Fruit fly (Drosophila melanogaster) whole organism, embryonic: Measurements from ENCODE around the gene CG2865.

Experiments used
- Abd-B ChIP-seq: fragments of 200-800 bp; sonication (Bioruptor generic); optimal IDR thresholded peaks from 2 replicates; lab custom pipeline; 2018; ENCODE audit warnings: missing biosample characterization, mild to moderate bottlenecking, missing genetic modification characterization, moderate library complexity
- CG10431 ChIP-seq: fragments of 200-800 bp; sonication (Bioruptor generic); optimal IDR thresholded peaks from 3 replicates; lab custom pipeline; 2018; ENCODE audit warnings: missing biosample characterization, mild to moderate bottlenecking, missing genetic modification characterization
- CG10565 ChIP-seq: fragments of 200-800 bp; sonication (Bioruptor generic); optimal IDR thresholded peaks from 3 replicates; lab custom pipeline; 2016; ENCODE audit warnings: missing biosample characterization, mild to moderate bottlenecking, missing genetic modification characterization
- CG12104 ChIP-seq: fragments of 200-800 bp; sonication (Bioruptor generic); optimal IDR thresholded peaks from 3 replicates; lab custom pipeline; 2016; ENCODE audit warnings: missing biosample characterization, missing genetic modification characterization
- CG13624 ChIP-seq: fragments of 200-800 bp; sonication (Bioruptor generic); optimal IDR thresholded peaks from 2 replicates; lab custom pipeline; 2016; ENCODE audit warnings: missing biosample characterization, missing genetic modification characterization
- CG14050 ChIP-seq: fragments of 200-800 bp; sonication (Bioruptor generic); IDR thresholded peaks from 3 replicates; pipeline ENCODE4 v1.3.6; 2022; ENCODE audit warnings: missing biosample characterization, missing genetic modification characterization
- CG1529 ChIP-seq: fragments of 200-800 bp; sonication (Bioruptor generic); optimal IDR thresholded peaks from 3 replicates; lab custom pipeline; 2018; ENCODE audit warnings: missing biosample characterization, missing genetic modification characterization
- CG17829 ChIP-seq: fragments of 200-800 bp; optimal IDR thresholded peaks from 2 replicates; lab custom pipeline; 2019; ENCODE audit warnings: missing biosample characterization, mild to moderate bottlenecking, missing genetic modification characterization, moderate library complexity
- CG31441 ChIP-seq: fragments of 200-800 bp; sonication (Bioruptor generic); IDR thresholded peaks from 2 replicates; pipeline ENCODE4 v1.3.6; 2022; ENCODE audit warnings: missing biosample characterization, missing genetic modification characterization
- CG32532 ChIP-seq: fragments of 200-800 bp; sonication (Bioruptor generic); IDR thresholded peaks from 2 replicates; pipeline ENCODE4 v1.3.6; 2022; ENCODE audit warnings: missing biosample characterization, missing genetic modification characterization
- CG32772 ChIP-seq: fragments of 200-800 bp; sonication (Bioruptor generic); IDR thresholded peaks from 2 replicates; pipeline ENCODE4 v1.3.6; 2022; ENCODE audit warnings: missing biosample characterization, missing genetic modification characterization
- CG3407 ChIP-seq: fragments of 200-800 bp; sonication (Bioruptor generic); optimal IDR thresholded peaks from 2 replicates; lab custom pipeline; 2018; ENCODE audit warnings: missing biosample characterization, mild to moderate bottlenecking, missing genetic modification characterization
- CG34376 ChIP-seq: fragments of 200-800 bp; sonication (Bioruptor generic); optimal IDR thresholded peaks from 2 replicates; lab custom pipeline; 2018; ENCODE audit warnings: missing biosample characterization, mild to moderate bottlenecking, missing genetic modification characterization
- CG6254 ChIP-seq: fragments of 200-800 bp; sonication (Bioruptor generic); optimal IDR thresholded peaks from 3 replicates; lab custom pipeline; 2017; ENCODE audit warnings: mild to moderate bottlenecking, missing biosample characterization, missing genetic modification reagents, missing genetic modification characterization
- CG6854 ChIP-seq: fragments of 200-800 bp; sonication (Bioruptor generic); optimal IDR thresholded peaks from 3 replicates; lab custom pipeline; 2017; ENCODE audit warnings: missing biosample characterization, mild to moderate bottlenecking, missing genetic modification characterization
- CG9876 ChIP-seq: fragments of 200-800 bp; sonication (Bioruptor generic); optimal IDR thresholded peaks from 2 replicates; lab custom pipeline; 2016; ENCODE audit warnings: missing biosample characterization, missing genetic modification characterization
- CG9932 ChIP-seq: fragments of 200-800 bp; sonication (Bioruptor generic); IDR thresholded peaks from 2 replicates; pipeline ENCODE4 v1.3.6; 2022; ENCODE audit warnings: missing biosample characterization, missing genetic modification characterization
- Chrac-16 ChIP-seq: fragments of 200-800 bp; sonication (Bioruptor generic); optimal IDR thresholded peaks from 3 replicates; lab custom pipeline; 2016; ENCODE audit warnings: missing biosample characterization, missing genetic modification characterization
- CrebB ChIP-seq: fragments of 200-800 bp; sonication (Bioruptor generic); optimal IDR thresholded peaks from 3 replicates; lab custom pipeline; 2018; ENCODE audit warnings: missing biosample characterization, mild to moderate bottlenecking, missing genetic modification characterization
- Elba2 ChIP-seq: fragments of 200-800 bp; sonication (Bioruptor generic); optimal IDR thresholded peaks from 3 replicates; lab custom pipeline; 2016; ENCODE audit warnings: missing biosample characterization, missing genetic modification characterization
- H2.0 ChIP-seq: fragments of 200-800 bp; sonication (Bioruptor generic); IDR thresholded peaks from 2 replicates; pipeline ENCODE4 v1.3.6; 2022; ENCODE audit warnings: missing biosample characterization, missing genetic modification characterization
- HLH3B ChIP-seq: fragments of 200-800 bp; sonication (Bioruptor generic); IDR thresholded peaks from 2 replicates; pipeline ENCODE4 v1.3.6; 2022; ENCODE audit warnings: missing biosample characterization, missing genetic modification characterization
- Hmx ChIP-seq: fragments of 200-800 bp; sonication (Bioruptor generic); optimal IDR thresholded peaks from 2 replicates; lab custom pipeline; 2016; ENCODE audit warnings: missing biosample characterization, missing genetic modification characterization
- Hr39 ChIP-seq: fragments of >200 bp; optimal IDR thresholded peaks from 2 replicates; lab custom pipeline; 2017
- NfI ChIP-seq: fragments of 200-800 bp; sonication (Bioruptor generic); optimal IDR thresholded peaks from 3 replicates; lab custom pipeline; 2018; ENCODE audit warnings: missing biosample characterization, mild to moderate bottlenecking, missing genetic modification characterization, moderate library complexity
- Side ChIP-seq: fragments of 200-800 bp; sonication (Bioruptor generic); optimal IDR thresholded peaks from 2 replicates; lab custom pipeline; 2016; ENCODE audit warnings: missing biosample characterization, missing genetic modification characterization
- Trl ChIP-seq, 3 experiments: fragments of >200 bp in 2 of 3; fragments of 200-800 bp in 1 of 3; sonication (Bioruptor generic) in 1 of 3; optimal IDR thresholded peaks; 2 replicates in 1 of 3; 3 replicates in 2 of 3; lab custom pipeline; 2016 to 2017; ENCODE audit warnings: missing biosample characterization in 1 of 3, missing genetic modification characterization in 1 of 3
- ap ChIP-seq: fragments of 200-800 bp; sonication (Bioruptor generic); IDR thresholded peaks from 2 replicates; pipeline ENCODE4 v1.3.6; 2022; ENCODE audit warnings: missing biosample characterization, missing genetic modification characterization
- ato ChIP-seq: fragments of 200-800 bp; sonication (Bioruptor generic); IDR thresholded peaks from 2 replicates; pipeline ENCODE4 v1.3.6; 2022; ENCODE audit warnings: missing biosample characterization, missing genetic modification characterization; ENCODE audit not compliant: partially characterized antibody
- chm ChIP-seq: fragments of 200-800 bp; sonication (Bioruptor generic); IDR thresholded peaks from 2 replicates; pipeline ENCODE4 v1.3.6; 2022; ENCODE audit warnings: missing biosample characterization, missing genetic modification characterization
- crol ChIP-seq: fragments of 200-800 bp; sonication (Bioruptor generic); IDR thresholded peaks from 2 replicates; pipeline ENCODE4 v1.3.6; 2022; ENCODE audit warnings: missing biosample characterization, missing genetic modification characterization
- crp ChIP-seq, 2 experiments: fragments of 200-800 bp; sonication (Bioruptor generic); optimal IDR thresholded peaks; 2 replicates in 1 of 2; 3 replicates in 1 of 2; lab custom pipeline; 2017; ENCODE audit warnings: missing biosample characterization in 2 of 2, missing genetic modification characterization in 2 of 2, mild to moderate bottlenecking in 1 of 2, moderate library complexity in 1 of 2
- dysf ChIP-seq: fragments of 200-800 bp; sonication (Bioruptor generic); IDR thresholded peaks from 3 replicates; pipeline ENCODE4 v1.3.6; 2022; ENCODE audit warnings: missing biosample characterization, missing genetic modification characterization
- ems ChIP-seq: fragments of 200-800 bp; sonication (Bioruptor generic); optimal IDR thresholded peaks from 3 replicates; lab custom pipeline; 2016; ENCODE audit warnings: missing biosample characterization, missing genetic modification characterization
- ewg ChIP-seq: fragments of 200-800 bp; sonication (Bioruptor generic); optimal IDR thresholded peaks from 3 replicates; lab custom pipeline; 2017; ENCODE audit warnings: mild to moderate bottlenecking, missing biosample characterization, missing genetic modification reagents, missing genetic modification characterization
- fd96Cb ChIP-seq: fragments of 200-800 bp; sonication (Bioruptor generic); optimal IDR thresholded peaks from 2 replicates; lab custom pipeline; 2018; ENCODE audit warnings: missing biosample characterization, mild to moderate bottlenecking, missing genetic modification characterization, moderate library complexity
- gsb ChIP-seq: fragments of 200-800 bp; sonication (Bioruptor generic); IDR thresholded peaks from 2 replicates; pipeline ENCODE4 v1.3.6; 2022; ENCODE audit warnings: missing biosample characterization, missing genetic modification characterization
- insv ChIP-seq, 2 experiments: fragments of 200-800 bp; sonication (Bioruptor generic); optimal IDR thresholded peaks; 3 replicates each; lab custom pipeline; 2016 to 2018; ENCODE audit warnings: missing biosample characterization in 2 of 2, missing genetic modification characterization in 2 of 2
- ken ChIP-seq: fragments of 200-800 bp; sonication (Bioruptor generic); IDR thresholded peaks from 3 replicates; pipeline ENCODE4 v1.3.6; 2022; ENCODE audit warnings: missing biosample characterization, missing genetic modification characterization
- lab ChIP-seq: fragments of 200-800 bp; sonication (Bioruptor generic); optimal IDR thresholded peaks from 3 replicates; lab custom pipeline; 2017; ENCODE audit warnings: missing biosample characterization, missing genetic modification characterization, mild to moderate bottlenecking, moderate library complexity, missing genetic modification reagents
- lola ChIP-seq, 3 experiments: fragments of >200 bp in 2 of 3; fragments of 200-800 bp in 1 of 3; sonication (Bioruptor generic) in 1 of 3; optimal IDR thresholded peaks; 2 replicates each; lab custom pipeline; 2017 to 2019; ENCODE audit warnings: missing biosample characterization in 3 of 3, missing genetic modification characterization in 3 of 3, mild to moderate bottlenecking in 1 of 3, moderate library complexity in 1 of 3
- maf-S ChIP-seq: fragments of 200-800 bp; sonication (Bioruptor generic); optimal IDR thresholded peaks from 2 replicates; lab custom pipeline; 2016; ENCODE audit warnings: missing biosample characterization, missing genetic modification characterization
- pros ChIP-seq: fragments of 200-800 bp; sonication (Bioruptor generic); optimal IDR thresholded peaks from 3 replicates; lab custom pipeline; 2019; ENCODE audit warnings: missing biosample characterization, mild to moderate bottlenecking, missing genetic modification characterization, moderate library complexity
- sd ChIP-seq: fragments of 200-800 bp; sonication (Bioruptor generic); optimal IDR thresholded peaks from 3 replicates; lab custom pipeline; 2018; ENCODE audit warnings: missing biosample characterization, mild to moderate bottlenecking, missing genetic modification characterization, moderate library complexity
- seq ChIP-seq: fragments of 200-800 bp; sonication (Bioruptor generic); IDR thresholded peaks from 2 replicates; pipeline ENCODE4 v1.3.6; 2022; ENCODE audit warnings: missing biosample characterization, missing genetic modification characterization
- sim ChIP-seq: fragments of 200-800 bp; sonication (Bioruptor generic); IDR thresholded peaks from 2 replicates; pipeline ENCODE4 v1.3.6; 2022; ENCODE audit warnings: missing biosample characterization, missing genetic modification characterization
- slbo ChIP-seq: fragments of 200-800 bp; sonication (Bioruptor generic); IDR thresholded peaks from 2 replicates; pipeline ENCODE4 v1.3.6; 2022; ENCODE audit warnings: missing biosample characterization, missing genetic modification characterization
- tna ChIP-seq: fragments of 200-800 bp; sonication (Bioruptor generic); IDR thresholded peaks from 2 replicates; pipeline ENCODE4 v1.3.6; 2022; ENCODE audit warnings: missing biosample characterization, missing genetic modification characterization; ENCODE audit not compliant: partially characterized antibody
- wdn ChIP-seq: fragments of 200-800 bp; sonication (Bioruptor generic); IDR thresholded peaks from 2 replicates; pipeline ENCODE4 v1.3.6; 2022; ENCODE audit warnings: missing biosample characterization, missing genetic modification characterization

CG2865 gene

DNA sequence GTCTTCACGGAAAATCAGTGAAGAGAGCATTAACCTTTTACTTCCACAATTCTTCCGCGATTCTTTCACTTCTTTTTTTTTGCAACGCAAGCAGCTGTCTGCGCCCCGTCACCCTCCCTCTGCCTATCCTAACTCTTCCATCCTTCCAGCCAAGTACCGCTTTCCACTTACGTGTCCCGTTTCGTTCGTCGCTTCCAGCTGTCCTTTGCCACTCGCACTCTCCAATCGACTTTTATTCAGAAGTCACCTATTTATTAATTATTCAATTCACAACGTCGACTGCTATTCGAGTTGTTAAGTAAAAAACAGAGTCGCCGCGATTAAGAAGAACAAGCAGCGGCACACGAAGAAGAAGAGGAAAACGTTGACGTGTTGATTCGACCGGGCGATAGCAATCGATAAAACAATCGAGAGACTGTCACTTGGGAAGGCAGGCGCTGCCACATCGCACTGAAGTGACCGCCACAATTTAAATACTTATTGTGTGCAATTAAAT is 18.5 kb downstream of the CG2865 start, which contains the start of gene Grp170 (continued):
- TF ChIP-seq lola (GFP tag; optimal IDR thresholded peaks at IDR 0.05; lab: Kevin White, UChicago) (no peak), gsb (GFP tag; lab: Robert Waterston, UW) (no peak), CG31441 (GFP tag; lab: Robert Waterston, UW) (no peak), crol (peak; percentile 94), wdn (GFP tag; lab: Robert Waterston, UW) (no peak), sim (GFP tag; lab: Robert Waterston, UW) (no peak), NfI (GFP tag; lab: Kevin White, UChicago) (no peak), lab (GFP tag; lab: Kevin White, UChicago) (peak; percentile 12)

DNA sequence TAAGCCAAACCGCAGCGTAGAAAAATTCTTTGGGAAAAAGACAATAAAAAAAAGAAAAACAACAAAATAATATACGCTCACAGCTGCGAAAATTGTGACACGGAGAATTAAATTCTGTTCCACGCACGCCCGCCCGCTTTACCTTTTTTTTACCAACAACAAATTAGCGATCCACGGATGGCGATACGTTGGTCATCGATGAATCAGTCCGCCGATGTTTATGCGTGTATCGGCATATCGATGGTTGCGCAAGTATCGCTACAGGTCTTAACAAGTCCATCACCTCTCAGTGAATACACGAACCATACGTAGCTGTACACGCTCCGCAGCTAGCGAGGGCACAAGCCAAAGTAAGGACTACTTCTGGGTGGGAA is 22.7 kb downstream of the CG2865 start, which contains the start of gene CG2924:
CG2924 (minus strand) TSS at position 205 of the 374 bp plus-strand sequence.
- TF ChIP-seq CG32532 (GFP tag; lab: Robert Waterston, UW) = peak; percentile 72
- TF ChIP-seq Hmx = no peak
- TF ChIP-seq dysf = peak; percentile 70
- TF ChIP-seq sd = no peak
- no peak for TF ChIP-seq pros (GFP tag; lab: Kevin White, UChicago)
- TF ChIP-seq CG1529 (GFP tag; lab: Kevin White, UChicago) = no peak
- TF ChIP-seq Chrac-16 (GFP tag; lab: Kevin White, UChicago) = peak; percentile 52
- TF ChIP-seq CG6254 (GFP tag; lab: Kevin White, UChicago) = no peak
- peak; percentile 42 for TF ChIP-seq CrebB
- peak; percentile 68 for TF ChIP-seq Side
- peak; percentile 58 for TF ChIP-seq CG17829 (tag; lab: Kevin White, UChicago)
- TF ChIP-seq CG10565 = no peak
- TF ChIP-seq ewg (GFP tag; lab: Kevin White, UChicago) = peak; percentile 77
- TF ChIP-seq crp (GFP tag; optimal IDR thresholded peaks at IDR 0.05; lab: Kevin White, UChicago) = peak in 1 of 2 experiments; percentile 32
- TF ChIP-seq H2.0 (GFP tag; lab: Robert Waterston, UW) = no peak
- no peak for TF ChIP-seq Trl (optimal IDR thresholded peaks at IDR 0.05; lab: Kevin White, UChicago)
- peak; percentile 36 for TF ChIP-seq Trl (GFP tag; optimal IDR thresholded peaks at IDR 0.05; lab: Kevin White, UChicago)
- peak; percentile 87 for TF ChIP-seq CG13624 (GFP tag; lab: Kevin White, UChicago)
- peak; percentile 95 for TF ChIP-seq CG9932
- peak; percentile 64 for TF ChIP-seq chm (GFP tag; lab: Robert Waterston, UW)
- peak; percentile 59 for TF ChIP-seq CG9876 (GFP tag; lab: Kevin White, UChicago)
- TF ChIP-seq ken (GFP tag; lab: Robert Waterston, UW) = peak; percentile 64; the same call in 1 of the 3 replicates
- no peak for TF ChIP-seq HLH3B
- peak; percentile 30 for TF ChIP-seq maf-S
- TF ChIP-seq tna (GFP tag; lab: Robert Waterston, UW) = peak; percentile 99
- TF ChIP-seq seq (GFP tag; lab: Robert Waterston, UW) = no peak
- no peak for TF ChIP-seq Hr39 (lab: Kevin White, UChicago)
- TF ChIP-seq insv (GFP tag; optimal IDR thresholded peaks at IDR 0.05; lab: Kevin White, UChicago) = peak in 1 of 2 experiments; percentile 9
- TF ChIP-seq CG14050 (GFP tag; lab: Robert Waterston, UW) = no peak
- TF ChIP-seq Elba2 = no peak
- peak; percentile 51 for TF ChIP-seq CG34376 (GFP tag; lab: Kevin White, UChicago)
- TF ChIP-seq ems (GFP tag; lab: Kevin White, UChicago) = peak; percentile 53
- TF ChIP-seq CG12104 (GFP tag; lab: Kevin White, UChicago) = no peak
- peak; percentile 62; the same call in 1 of the 2 replicates for TF ChIP-seq wdn (GFP tag; lab: Robert Waterston, UW)
- TF ChIP-seq CG32772 (GFP tag; lab: Robert Waterston, UW) = 0 out of 2 replicates have a peak, but pooled peaks have one; percentile 24
- TF ChIP-seq Abd-B (GFP tag; lab: Kevin White, UChicago) = no peak
- no peak for TF ChIP-seq CG10431 (GFP tag; lab: Kevin White, UChicago)
- no peak for TF ChIP-seq fd96Cb (tag; lab: Kevin White, UChicago)
- no peak for TF ChIP-seq CG6854 (GFP tag; lab: Kevin White, UChicago)
- no peak for TF ChIP-seq ap (GFP tag; lab: Robert Waterston, UW)
- peak; percentile 100 for TF ChIP-seq ato (GFP tag; lab: Robert Waterston, UW)
- TF ChIP-seq CG3407 (GFP tag; lab: Kevin White, UChicago) = no peak
- peak; percentile 89 for TF ChIP-seq slbo (GFP tag; lab: Robert Waterston, UW)
